Fruit fly (Drosophila melanogaster) whole organism, wandering third instar larva: ENCODE results near the gene CG12057.

ENCODE experiments used
- CG9705 ChIP-seq: fragments of 200-800 bp; sonication (Bioruptor generic); optimal IDR thresholded peaks from 2 replicates; lab custom pipeline; 2018; ENCODE audit warnings: missing biosample characterization, mild to moderate bottlenecking, missing genetic modification characterization
- Dfd ChIP-seq: fragments of >200 bp; optimal IDR thresholded peaks from 2 replicates; lab custom pipeline; 2017; ENCODE audit warnings: missing biosample characterization, missing genetic modification characterization
- GATAd ChIP-seq: sonication (Bioruptor generic); optimal IDR thresholded peaks from 2 replicates; lab custom pipeline; 2016; ENCODE audit warnings: missing biosample characterization, missing genetic modification characterization
- Hnf4 ChIP-seq: fragments of 200-800 bp; sonication (Bioruptor generic); optimal IDR thresholded peaks from 2 replicates; lab custom pipeline; 2016; ENCODE audit warnings: missing biosample characterization, mild to moderate bottlenecking, missing genetic modification characterization
- Hr78 ChIP-seq: fragments of >200 bp; optimal IDR thresholded peaks from 2 replicates; lab custom pipeline; 2017; ENCODE audit warnings: missing biosample characterization, missing genetic modification characterization
- Myc ChIP-seq: fragments of >200 bp; optimal IDR thresholded peaks from 2 replicates; lab custom pipeline; 2017
- N ChIP-seq: fragments of >200 bp; optimal IDR thresholded peaks from 2 replicates; lab custom pipeline; 2018; ENCODE audit warnings: missing biosample characterization, missing external identifiers, missing genetic modification characterization
- OdsH ChIP-seq: fragments of 200-800 bp; sonication (Bioruptor generic); optimal IDR thresholded peaks from 2 replicates; lab custom pipeline; 2016; ENCODE audit warnings: missing biosample characterization, mild to moderate bottlenecking, missing genetic modification characterization
- br ChIP-seq: fragments of 200-800 bp; sonication (Bioruptor generic); optimal IDR thresholded peaks from 2 replicates; lab custom pipeline; 2016; ENCODE audit warnings: missing biosample characterization, missing genetic modification characterization
- dl ChIP-seq, 2 experiments: fragments of 175-275, 200-275 bp in 1 of 2; fragments of 200-275 bp in 1 of 2; sonication (Bioruptor generic); optimal IDR thresholded peaks; lab custom pipeline; 2018; ENCODE audit warnings: mild to moderate bottlenecking in 2 of 2, missing biosample characterization in 2 of 2, missing genetic modification characterization in 2 of 2, moderate library complexity in 2 of 2; ENCODE audit not compliant: partially characterized antibody in 2 of 2, insufficient read depth in 1 of 2
- h ChIP-seq: fragments of 200-800 bp; sonication (Bioruptor generic); optimal IDR thresholded peaks from 3 replicates; lab custom pipeline; 2016; ENCODE audit warnings: missing biosample characterization, mild to moderate bottlenecking, missing genetic modification characterization
- sv ChIP-seq: fragments of 200-800 bp; sonication (Bioruptor generic); optimal IDR thresholded peaks from 3 replicates; lab custom pipeline; 2016; ENCODE audit warnings: missing biosample characterization, missing genetic modification characterization
- usp ChIP-seq: fragments of >200 bp; optimal IDR thresholded peaks from 2 replicates; lab custom pipeline; 2017; ENCODE audit warnings: missing biosample characterization, missing genetic modification characterization
- woc ChIP-seq: sonication (Bioruptor generic); optimal IDR thresholded peaks from 2 replicates; lab custom pipeline; 2016; ENCODE audit warnings: missing biosample characterization, mild to moderate bottlenecking, missing genetic modification characterization

- TF ChIP-seq OdsH: no peak
- TF ChIP-seq Dfd (GFP tag; lab: Kevin White, UChicago): no peak
- TF ChIP-seq h: no peak
- TF ChIP-seq br (GFP tag; lab: Kevin White, UChicago): no peak
- no peak for TF ChIP-seq Hnf4
- no peak for TF ChIP-seq GATAd (GFP tag; lab: Kevin White, UChicago)
- no peak for TF ChIP-seq Myc (lab: Kevin White, UChicago)
- TF ChIP-seq dl (GFP tag; optimal IDR thresholded peaks at IDR 0.05; lab: Kevin White, UChicago; ENCODE audit: insufficient read depth in 1 of 2, partially characterized antibody in 2 of 2): no peak
- no peak for TF ChIP-seq sv (GFP tag; lab: Kevin White, UChicago)
- TF ChIP-seq Hr78 (GFP tag; lab: Kevin White, UChicago): no peak
- no peak for TF ChIP-seq CG9705 (GFP tag; lab: Kevin White, UChicago)
- no peak for TF ChIP-seq usp
- no peak for TF ChIP-seq woc (GFP tag; lab: Kevin White, UChicago)
- TF ChIP-seq N (GFP tag; lab: Kevin White, UChicago): no peak
Observed at dm6 chrX:9220434-9220833, 29.0 kb downstream of the CG12057 start.
